Worm (Caenorhabditis elegans) whole organism, L2 larva: ENCODE measurements around the gene K01D12.7.

Experiments
- ama-1 ChIP-seq: fragments of 150-350 bp; optimal IDR thresholded peaks from 2 replicates; lab custom pipeline; 2018; ENCODE audit warnings: inconsistent platforms
- ceh-82 ChIP-seq: fragments of 150-350 bp; optimal IDR thresholded peaks from 2 replicates; lab custom pipeline; 2014; ENCODE audit warnings: missing biosample characterization, missing genetic modification characterization
- elt-3 ChIP-seq: sonication (generic microtip); optimal IDR thresholded peaks from 2 replicates; lab custom pipeline; 2017; ENCODE audit warnings: missing biosample characterization, missing genetic modification characterization
- nhr-23 ChIP-seq: fragments of 150-350 bp; optimal IDR thresholded peaks from 2 replicates; lab custom pipeline; 2014; ENCODE audit warnings: missing biosample characterization, missing genetic modification reagents, missing genetic modification characterization

DNA sequence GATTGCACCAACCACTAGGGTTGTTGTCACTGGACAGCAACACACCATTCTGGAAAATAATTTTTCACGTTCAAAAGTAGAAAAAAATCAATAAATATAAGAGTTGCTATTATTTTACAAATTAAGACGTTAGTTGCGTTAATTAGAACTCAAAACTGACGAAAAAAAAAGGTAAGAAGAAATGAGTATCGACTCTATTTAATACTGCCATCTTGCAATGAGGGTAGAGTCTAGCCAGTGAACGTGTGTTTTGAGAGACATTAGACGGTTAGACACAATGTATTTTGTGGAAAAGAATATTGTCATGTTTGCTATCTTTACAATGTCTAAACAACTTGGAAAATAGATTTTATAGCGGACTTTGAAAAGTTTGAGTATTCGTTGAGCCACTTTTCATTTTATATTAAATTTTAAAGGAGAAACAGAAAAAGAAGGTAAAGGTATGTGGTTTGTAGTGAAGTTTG, 12.4 kb upstream of the K01D12.7 start, which contains the start of gene cdr-6:
- TF ChIP-seq ceh-82 (no peak), ama-1 (lab: Kevin White, UChicago) (no peak), nhr-23 (tag; lab: Kevin White, UChicago) (no peak), elt-3 (tag; lab: Kevin White, UChicago) (no peak)
